Worm (Caenorhabditis elegans): ENCODE results near the gene T11F9.14.

DNA sequence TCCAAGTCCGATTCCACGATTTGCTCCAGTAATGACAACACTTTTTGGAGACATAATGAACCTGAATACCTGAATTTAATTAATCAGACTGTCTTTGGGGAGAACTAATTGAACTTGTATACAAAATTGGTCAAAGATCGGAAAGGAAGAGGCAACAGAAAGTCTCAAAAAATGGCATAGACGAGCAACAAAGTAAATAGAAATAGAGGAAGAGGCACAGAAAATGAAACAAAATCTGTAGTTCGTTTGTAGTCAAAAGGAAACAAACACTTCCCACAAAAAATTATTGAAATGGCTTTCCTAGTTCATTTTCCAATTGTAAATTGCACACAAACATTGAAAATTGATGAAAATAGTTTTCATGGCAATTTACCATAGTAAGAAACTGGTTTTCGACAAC, 34.0 kb upstream of the T11F9.14 start, which contains the start of gene C55A6.6:
- TF ChIP-seq flt-1 (GFP tag; IDR thresholded peaks at IDR 0.05), result no peak
- TF ChIP-seq klf-2 (GFP tag; conservative IDR thresholded peaks at IDR 0.05), result no peak
- no peak for TF ChIP-seq cog-1 (tag; optimal IDR thresholded peaks at IDR 0.05)
- TF ChIP-seq med-1 (GFP tag; optimal IDR thresholded peaks at IDR 0.05; ENCODE audit: insufficient read depth), result no peak
- TF ChIP-seq ztf-29 (GFP tag; IDR thresholded peaks at IDR 0.05), result no peak
